Fruit fly (Drosophila melanogaster): ENCODE data around the gene CG18178.

CG18178 gene

dm6 chr3L:9723108-9723507 lies 4.2 kb upstream of the CG18178 start, which contains the start of the genes nbs and defl (continued):
- TF ChIP-seq her (GFP tag; optimal IDR thresholded peaks at IDR 0.05), result no peak
- peak; percentile 55 for TF ChIP-seq CG4820 (GFP tag; optimal IDR thresholded peaks at IDR 0.05)
- peak; percentile 77 for TF ChIP-seq zfh2 (GFP tag; optimal IDR thresholded peaks at IDR 0.05)
- TF ChIP-seq CG32532 (GFP tag; IDR thresholded peaks at IDR 0.05), result peak; percentile 83
- TF ChIP-seq Taf1 (GFP tag; IDR thresholded peaks at IDR 0.05), result peak; percentile 46
- peak; percentile 60 for TF ChIP-seq B-H2 (GFP tag; optimal IDR thresholded peaks at IDR 0.05)
- peak; percentile 88 for TF ChIP-seq mam (GFP tag; optimal IDR thresholded peaks at IDR 0.05)
- peak; percentile 72 for TF ChIP-seq Dbx (GFP tag; IDR thresholded peaks at IDR 0.05)
- TF ChIP-seq ranshi (GFP tag; IDR thresholded peaks at IDR 0.05), result peak; percentile 71
- peak; percentile 7 for TF ChIP-seq CG1792 (GFP tag; optimal IDR thresholded peaks at IDR 0.05)
- TF ChIP-seq CG14441 (GFP tag; IDR thresholded peaks at IDR 0.05), result peak; percentile 86
- TF ChIP-seq CG7786 (GFP tag; optimal IDR thresholded peaks at IDR 0.05), result peak; percentile 61
- TF ChIP-seq sisA (GFP tag; IDR thresholded peaks at IDR 0.05), result peak; percentile 78
- peak in 1 of 3 experiments; percentile 56 for TF ChIP-seq lola (GFP tag; optimal IDR thresholded peaks at IDR 0.05)
- TF ChIP-seq CG11085 (GFP tag; IDR thresholded peaks at IDR 0.05), result peak; percentile 49; the same call in 1 of the 2 replicates
- TF ChIP-seq br (optimal IDR thresholded peaks at IDR 0.05), result no peak
- peak; percentile 16 for TF ChIP-seq CG33557 (GFP tag; optimal IDR thresholded peaks at IDR 0.05)
- peak; percentile 63 for TF ChIP-seq jumu (GFP tag; optimal IDR thresholded peaks at IDR 0.05)
- peak; percentile 46 for TF ChIP-seq chn (GFP tag; optimal IDR thresholded peaks at IDR 0.05)
- peak in 1 of 2 experiments; percentile 1 for TF ChIP-seq Hr51 (GFP tag; optimal IDR thresholded peaks at IDR 0.05)
- TF ChIP-seq CG3065 (GFP tag; optimal IDR thresholded peaks at IDR 0.05), result peak; percentile 32
- TF ChIP-seq ind (GFP tag; optimal IDR thresholded peaks at IDR 0.05), result peak; percentile 75
- TF ChIP-seq insv (GFP tag; optimal IDR thresholded peaks at IDR 0.05), result peak in 1 of 2 experiments; percentile 11
- peak; percentile 77 to 86 for TF ChIP-seq dpn (GFP tag; optimal IDR thresholded peaks at IDR 0.05)
- TF ChIP-seq slp2 (GFP tag; optimal IDR thresholded peaks at IDR 0.05), result peak; percentile 61
- TF ChIP-seq shn (GFP tag; optimal IDR thresholded peaks at IDR 0.05), result peak; percentile 44
- TF ChIP-seq CG6272 (GFP tag; IDR thresholded peaks at IDR 0.05), result peak; percentile 83
- no peak for TF ChIP-seq Deaf1 (tag; optimal IDR thresholded peaks at IDR 0.05)
- peak; percentile 62 for TF ChIP-seq CG30020 (tag; optimal IDR thresholded peaks at IDR 0.05)
- peak; percentile 52 to 69 for TF ChIP-seq chif (GFP tag; optimal IDR thresholded peaks at IDR 0.05)
- peak; percentile 52 for TF ChIP-seq CG10267 (tag; optimal IDR thresholded peaks at IDR 0.05)
- TF ChIP-seq Doc3 (GFP tag; IDR thresholded peaks at IDR 0.05; ENCODE audit: partially characterized antibody), result no peak; the same call in 2 of the 3 replicates
- TF ChIP-seq tgo (GFP tag; IDR thresholded peaks at IDR 0.05), result peak; percentile 72; the same call in 2 of the 3 replicates
- peak; percentile 8 for TF ChIP-seq Mes4 (GFP tag; optimal IDR thresholded peaks at IDR 0.05)
- no peak for TF ChIP-seq Tbp (GFP tag; optimal IDR thresholded peaks at IDR 0.05)
- TF ChIP-seq Xbp1 (GFP tag; optimal IDR thresholded peaks at IDR 0.05), result peak; percentile 82
- TF ChIP-seq CG8290 (GFP tag; optimal IDR thresholded peaks at IDR 0.05), result peak; percentile 70
- no peak for TF ChIP-seq CG8290 (tag; optimal IDR thresholded peaks at IDR 0.05)
- peak; percentile 83 for TF ChIP-seq slbo (GFP tag; IDR thresholded peaks at IDR 0.05)
- peak; percentile 76 for TF ChIP-seq al (GFP tag; IDR thresholded peaks at IDR 0.05)
- no peak for TF ChIP-seq pan (optimal IDR thresholded peaks at IDR 0.05)
- peak in 1 of 2 experiments; percentile 79 for TF ChIP-seq pan (GFP tag; optimal IDR thresholded peaks at IDR 0.05 in 1 of 2, IDR thresholded peaks at IDR 0.05 in 1 of 2)
- TF ChIP-seq Dip2 (GFP tag; IDR thresholded peaks at IDR 0.05), result no peak
- TF ChIP-seq zf30C (GFP tag; optimal IDR thresholded peaks at IDR 0.05), result peak; percentile 97
- TF ChIP-seq phol (tag; optimal IDR thresholded peaks at IDR 0.05), result peak; percentile 70
- peak; percentile 65 for TF ChIP-seq CG8765 (GFP tag; IDR thresholded peaks at IDR 0.05)
- 0 out of 2 replicates have a peak, but pooled peaks have one; percentile 14 for TF ChIP-seq CG17328 (GFP tag; IDR thresholded peaks at IDR 0.05)
- TF ChIP-seq CG15696 (tag; optimal IDR thresholded peaks at IDR 0.05), result peak; percentile 66
- peak; percentile 88 for TF ChIP-seq CG9932 (GFP tag; IDR thresholded peaks at IDR 0.05)
- peak; percentile 53 for TF ChIP-seq dmrt11E (tag; optimal IDR thresholded peaks at IDR 0.05)
- peak; percentile 22 for TF ChIP-seq CG18011 (GFP tag; optimal IDR thresholded peaks at IDR 0.05)
- TF ChIP-seq Myb (GFP tag; optimal IDR thresholded peaks at IDR 0.05), result peak; percentile 48

All from whole organism, embryonic.